Worm (Caenorhabditis elegans): ENCODE results near the gene msrp-5.

ce11 chrII:2637359-2637758 lies 20.6 kb downstream of the msrp-5 start, which contains the start of gene F22E5.21:
- TF ChIP-seq ama-1 (optimal IDR thresholded peaks at IDR 0.05) (no peak), pag-3 (tag; optimal IDR thresholded peaks at IDR 0.05; ENCODE audit: borderline replicate concordance) (no peak), lim-6 (tag; optimal IDR thresholded peaks at IDR 0.05) (no peak), che-1 (tag; optimal IDR thresholded peaks at IDR 0.05) (no peak), ceh-2 (tag; optimal IDR thresholded peaks at IDR 0.05) (no peak), sox-4 (tag; optimal IDR thresholded peaks at IDR 0.05) (no peak), ets-4 (tag; optimal IDR thresholded peaks at IDR 0.05) (no peak), C38D4.7 (GFP tag; optimal IDR thresholded peaks at IDR 0.05) (no peak), dve-1 (tag; optimal IDR thresholded peaks at IDR 0.05) (no peak), tbx-2 (tag; optimal IDR thresholded peaks at IDR 0.05) (no peak), hlh-13 (GFP tag; optimal IDR thresholded peaks at IDR 0.05) (no peak), zip-5 (tag; optimal IDR thresholded peaks at IDR 0.05) (no peak)

Measured in whole organism, late embryonic.